Fruit fly (Drosophila melanogaster): ENCODE measurements around the gene mld.

The mld gene

DNA sequence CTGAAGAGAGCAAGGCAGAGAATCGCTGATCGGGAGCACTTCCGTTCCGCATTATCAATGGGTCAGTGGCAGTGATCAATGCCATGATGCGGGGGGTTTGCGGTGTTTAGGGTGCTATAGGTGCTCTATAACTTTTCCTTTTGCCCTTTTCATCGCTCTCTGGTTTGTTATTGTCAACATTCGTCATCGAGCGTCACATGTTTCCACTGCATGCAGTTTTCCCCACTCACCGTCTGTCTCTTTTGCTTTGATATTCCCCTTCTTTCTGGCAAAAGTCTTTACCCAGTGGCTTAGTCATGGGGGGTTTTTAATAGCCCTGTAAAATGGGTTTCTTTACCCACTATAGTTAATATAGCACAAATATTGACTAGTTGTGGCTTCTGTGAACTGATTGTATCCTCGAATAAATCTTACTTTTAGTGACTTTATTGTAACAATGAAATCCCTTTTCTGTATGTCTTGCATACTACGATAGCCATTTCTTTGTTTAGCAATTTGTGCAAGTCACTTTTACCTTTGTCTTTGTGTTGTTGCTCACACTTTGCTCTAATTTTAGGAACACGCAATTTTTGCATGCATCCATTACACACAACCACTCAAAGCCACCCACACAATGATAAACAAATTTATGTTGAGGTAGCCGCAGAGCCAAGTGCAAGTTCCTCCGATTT is 18.6 kb upstream of the mld start:
- TF ChIP-seq Hr39 (GFP tag; optimal IDR thresholded peaks at IDR 0.05), result no peak
- no peak for TF ChIP-seq fkh (GFP tag; optimal IDR thresholded peaks at IDR 0.05)
- no peak for TF ChIP-seq Smox (GFP tag; optimal IDR thresholded peaks at IDR 0.05)
- no peak for TF ChIP-seq Ets96B (tag; optimal IDR thresholded peaks at IDR 0.05)
- TF ChIP-seq Lpt (GFP tag; optimal IDR thresholded peaks at IDR 0.05), result no peak
- peak; percentile 11 for TF ChIP-seq fd59A (GFP tag; optimal IDR thresholded peaks at IDR 0.05)
- TF ChIP-seq svp (GFP tag), result peak; percentile 69
- peak in 1 of 2 experiments; percentile 9 for TF ChIP-seq salr (GFP tag; optimal IDR thresholded peaks at IDR 0.05)
- no peak for TF ChIP-seq CG32006 (GFP tag; optimal IDR thresholded peaks at IDR 0.05)
- peak; percentile 83 for TF ChIP-seq Eip78C (GFP tag)
- peak; percentile 7 for TF ChIP-seq Met (GFP tag; optimal IDR thresholded peaks at IDR 0.05)
- TF ChIP-seq CG16779 (tag; optimal IDR thresholded peaks at IDR 0.05), result no peak
- peak; percentile 6; the same call in 1 of the 2 replicates for TF ChIP-seq CG15336 (GFP tag; IDR thresholded peaks at IDR 0.05)
- no peak for TF ChIP-seq CG11902 (GFP tag; optimal IDR thresholded peaks at IDR 0.05)
- TF ChIP-seq Sox14 (GFP tag; optimal IDR thresholded peaks at IDR 0.05), result peak; percentile 64
- TF ChIP-seq CG6163 (GFP tag; IDR thresholded peaks at IDR 0.05), result peak; percentile 41; the same call in 2 of the 3 replicates

DNA sequence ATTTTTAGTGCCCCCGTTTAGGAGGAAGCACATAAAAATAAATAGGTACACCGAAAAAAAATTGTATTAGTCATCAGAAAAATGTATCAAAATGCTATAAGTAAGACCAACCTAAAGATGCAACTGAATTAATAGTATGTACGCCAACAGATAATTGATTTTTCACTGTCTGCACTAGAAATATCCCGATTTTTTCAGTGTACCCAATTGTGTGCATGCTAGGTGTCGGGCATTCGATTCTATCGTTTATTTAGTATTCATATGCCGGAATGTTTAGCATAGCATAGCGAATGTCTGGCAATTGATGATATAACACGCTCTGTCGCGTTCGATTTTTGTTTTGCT is 18.1 kb upstream of the mld start:
- TF ChIP-seq Sox14 (GFP tag; optimal IDR thresholded peaks at IDR 0.05) (peak; percentile 55), CG6276 (GFP tag; optimal IDR thresholded peaks at IDR 0.05) (peak; percentile 45), CG8632 (GFP tag; optimal IDR thresholded peaks at IDR 0.05) (peak; percentile 49), CG6792 (GFP tag; optimal IDR thresholded peaks at IDR 0.05) (peak; percentile 45), CG9139 (GFP tag; optimal IDR thresholded peaks at IDR 0.05) (no peak), OdsH (GFP tag; optimal IDR thresholded peaks at IDR 0.05) (peak; percentile 60), acj6 (GFP tag; optimal IDR thresholded peaks at IDR 0.05) (peak; percentile 61), CG15336 (GFP tag; IDR thresholded peaks at IDR 0.05) (peak; percentile 83), Lpt (GFP tag; optimal IDR thresholded peaks at IDR 0.05) (peak; percentile 13), Hr4 (GFP tag; optimal IDR thresholded peaks at IDR 0.05) (peak; percentile 70), Eip93F (GFP tag; optimal IDR thresholded peaks at IDR 0.05) (no peak), Eip75B (GFP tag; optimal IDR thresholded peaks at IDR 0.05) (peak; percentile 56), dac (GFP tag; optimal IDR thresholded peaks at IDR 0.05) (peak; percentile 15), Blimp-1 (GFP tag; optimal IDR thresholded peaks at IDR 0.05) (no peak), Smox (GFP tag; optimal IDR thresholded peaks at IDR 0.05) (peak; percentile 30), Ets21C (GFP tag; optimal IDR thresholded peaks at IDR 0.05) (peak; percentile 29), achi (GFP tag; optimal IDR thresholded peaks at IDR 0.05) (peak; percentile 43), vri (GFP tag; optimal IDR thresholded peaks at IDR 0.05) (peak; percentile 56), CG11902 (GFP tag; optimal IDR thresholded peaks at IDR 0.05) (peak; percentile 33), Sox15 (GFP tag; optimal IDR thresholded peaks at IDR 0.05) (peak; percentile 34), CG7368 (GFP tag; optimal IDR thresholded peaks at IDR 0.05) (no peak), ss (GFP tag; optimal IDR thresholded peaks at IDR 0.05) (no peak), pdm3 (GFP tag; optimal IDR thresholded peaks at IDR 0.05) (peak; percentile 61), CG6854 (GFP tag; optimal IDR thresholded peaks at IDR 0.05) (no peak), CG4318 (GFP tag; optimal IDR thresholded peaks at IDR 0.05) (peak; percentile 35), CG11762 (GFP tag; optimal IDR thresholded peaks at IDR 0.05; ENCODE audit: insufficient read depth) (peak; percentile 8), Ets96B (tag; optimal IDR thresholded peaks at IDR 0.05) (peak; percentile 20), CG1621 (tag; optimal IDR thresholded peaks at IDR 0.05) (peak; percentile 14), CG32006 (GFP tag; optimal IDR thresholded peaks at IDR 0.05) (peak; percentile 59), salr (GFP tag; optimal IDR thresholded peaks at IDR 0.05) (peak in 1 of 2 experiments; percentile 51), spab (GFP tag; optimal IDR thresholded peaks at IDR 0.05) (no peak), CG10669 (GFP tag; optimal IDR thresholded peaks at IDR 0.05) (no peak), CG8119 (GFP tag; IDR thresholded peaks at IDR 0.05) (peak; percentile 75), CG34406 (GFP tag; optimal IDR thresholded peaks at IDR 0.05) (peak; percentile 48), fkh (GFP tag; optimal IDR thresholded peaks at IDR 0.05) (peak; percentile 26), topi (GFP tag; optimal IDR thresholded peaks at IDR 0.05) (peak; percentile 56), dsx (GFP tag; optimal IDR thresholded peaks at IDR 0.05; ENCODE audit: poor library complexity, severe bottlenecking) (no peak), CG3032 (tag; optimal IDR thresholded peaks at IDR 0.05) (no peak), CG10631 (GFP tag; optimal IDR thresholded peaks at IDR 0.05) (peak; percentile 37), net (GFP tag; optimal IDR thresholded peaks at IDR 0.05) (peak; percentile 38), CG6163 (GFP tag; IDR thresholded peaks at IDR 0.05) (peak; percentile 84), lz (GFP tag; optimal IDR thresholded peaks at IDR 0.05) (peak; percentile 21)

All from whole organism, prepupa.